Fruit fly (Drosophila melanogaster): ENCODE data around the gene Sdic4.

- TF ChIP-seq Eip75B (GFP tag; optimal IDR thresholded peaks at IDR 0.05) (no peak), CG32006 (GFP tag; optimal IDR thresholded peaks at IDR 0.05) (peak; percentile 29), Sox14 (GFP tag; optimal IDR thresholded peaks at IDR 0.05) (no peak), Sox102F (GFP tag; optimal IDR thresholded peaks at IDR 0.05) (no peak), CG34406 (GFP tag; optimal IDR thresholded peaks at IDR 0.05) (no peak), fd85E (GFP tag; optimal IDR thresholded peaks at IDR 0.05) (no peak), Blimp-1 (GFP tag; optimal IDR thresholded peaks at IDR 0.05) (no peak), CG6854 (GFP tag; optimal IDR thresholded peaks at IDR 0.05) (no peak)
Measured at dm6 chrX:20238736-20239607, 14.2 kb upstream of the Sdic4 start.
